Worm (Caenorhabditis elegans) whole organism, L4 larva: Measurements from ENCODE around the gene pals-33.

Source experiments
- D1046.2 ChIP-seq: fragments of 200-800 bp; sonication (Bioruptor generic); IDR thresholded peaks from 2 replicates; pipeline ENCODE4 v1.3.6; 2022; ENCODE audit warnings: missing genetic modification characterization, missing compliant biosample characterization
- F26F4.8 ChIP-seq: fragments of 200-800 bp; sonication (Bioruptor generic); conservative IDR thresholded peaks from 2 replicates; pipeline ENCODE4 v1.3.6; 2022; ENCODE audit warnings: missing genetic modification characterization, missing compliant biosample characterization
- F44E2.7 ChIP-seq: fragments of 200-800 bp; sonication (Bioruptor generic); IDR thresholded peaks from 2 replicates; pipeline ENCODE4 v2.1.2; 2022; ENCODE audit warnings: missing genetic modification characterization, missing compliant biosample characterization
- F49E8.2 ChIP-seq: sonication (generic microtip); optimal IDR thresholded peaks from 2 replicates; lab custom pipeline; 2016; ENCODE audit warnings: missing compliant biosample characterization, mild to moderate bottlenecking, missing genetic modification characterization, borderline replicate concordance
- R02D3.7 ChIP-seq: fragments of 150-350 bp; sonication (generic microtip); optimal IDR thresholded peaks from 3 replicates; lab custom pipeline; 2014; ENCODE audit warnings: missing biosample characterization, missing genetic modification characterization
- T26A8.4 ChIP-seq: fragments of 200-800 bp; sonication (Bioruptor generic); IDR thresholded peaks from 2 replicates; pipeline ENCODE4 v1.3.6; 2022; ENCODE audit warnings: missing genetic modification characterization, missing compliant biosample characterization
- Y48G9A.11 ChIP-seq: fragments of 200-800 bp; sonication (Bioruptor generic); IDR thresholded peaks from 2 replicates; pipeline ENCODE4 v1.3.6; 2022; ENCODE audit warnings: missing genetic modification reagents, missing genetic modification characterization, missing compliant biosample characterization
- Y75B8A.6 ChIP-seq: fragments of 200-800 bp; sonication (Bioruptor generic); IDR thresholded peaks from 2 replicates; pipeline ENCODE4 v1.3.6; 2022; ENCODE audit warnings: missing genetic modification reagents, missing genetic modification characterization, missing compliant biosample characterization
- aha-1 ChIP-seq: fragments of 150-350 bp; peaks from one replicate; lab custom pipeline; 2014; ENCODE audit warnings: missing biosample characterization, missing genetic modification characterization
- attf-4 ChIP-seq: sonication (generic microtip); optimal IDR thresholded peaks from 3 replicates; lab custom pipeline; 2017; ENCODE audit warnings: missing biosample characterization, missing genetic modification characterization
- ceh-20 ChIP-seq: fragments of 200-800 bp; sonication (Bioruptor generic); IDR thresholded peaks from 2 replicates; pipeline ENCODE4 v1.3.6; 2022; ENCODE audit warnings: missing genetic modification reagents, missing genetic modification characterization, missing compliant biosample characterization
- ceh-82 ChIP-seq: sonication (generic microtip); optimal IDR thresholded peaks from 2 replicates; lab custom pipeline; 2017; ENCODE audit warnings: missing biosample characterization, missing genetic modification characterization
- daf-12 ChIP-seq: fragments of 150-350 bp; optimal IDR thresholded peaks from 2 replicates; lab custom pipeline; 2014; ENCODE audit warnings: missing biosample characterization, missing genetic modification reagents, missing genetic modification characterization
- daf-16 ChIP-seq, 3 experiments: sonication (generic microtip); optimal IDR thresholded peaks; 2 replicates each; lab custom pipeline; 2016 to 2017; ENCODE audit warnings: missing genetic modification characterization in 3 of 3, missing genetic modification reagents in 3 of 3, mild to moderate bottlenecking in 2 of 3, missing compliant biosample characterization in 2 of 3, missing biosample characterization in 1 of 3, moderate library complexity in 1 of 3
- daf-8 ChIP-seq: fragments of 200-800 bp; sonication (Bioruptor generic); IDR thresholded peaks from 2 replicates; pipeline ENCODE4 v1.3.6; 2022; ENCODE audit warnings: missing genetic modification characterization, missing compliant biosample characterization
- dmd-6 ChIP-seq: fragments of 200-800 bp; sonication (Bioruptor generic); IDR thresholded peaks from 2 replicates; pipeline ENCODE4 v1.3.6; 2022; ENCODE audit warnings: missing genetic modification reagents, missing genetic modification characterization, missing compliant biosample characterization
- fos-1 ChIP-seq: fragments of 150-350 bp; optimal IDR thresholded peaks from 2 replicates; lab custom pipeline; 2014; ENCODE audit warnings: missing biosample characterization, missing genetic modification characterization
- hlh-11 ChIP-seq: fragments of 200-800 bp; sonication (Bioruptor generic); optimal IDR thresholded peaks from 2 replicates; lab custom pipeline; 2018; ENCODE audit warnings: mild to moderate bottlenecking, missing genetic modification characterization, missing compliant biosample characterization
- hlh-30 ChIP-seq: sonication (generic microtip); optimal IDR thresholded peaks from 2 replicates; lab custom pipeline; 2017; ENCODE audit warnings: antibody characterized with exemption, mild to moderate bottlenecking, missing genetic modification characterization, missing compliant biosample characterization; ENCODE audit not compliant: insufficient read depth
- lim-7 ChIP-seq: fragments of 200-800 bp; sonication (Bioruptor generic); IDR thresholded peaks from 2 replicates; pipeline ENCODE4 v1.3.6; 2022; ENCODE audit warnings: missing genetic modification characterization, missing compliant biosample characterization
- lin-29 ChIP-seq: fragments of 200-800 bp; sonication (Bioruptor generic); IDR thresholded peaks from 2 replicates; pipeline ENCODE4 v1.3.6; 2022; ENCODE audit warnings: missing genetic modification reagents, missing genetic modification characterization, missing compliant biosample characterization
- madf-5 ChIP-seq, 2 experiments: fragments of 200-800 bp; sonication (Bioruptor generic); IDR thresholded peaks; 2 replicates each; pipeline ENCODE4 v1.3.6; 2022; ENCODE audit warnings: missing compliant biosample characterization in 2 of 2, missing genetic modification characterization in 2 of 2
- madf-9 ChIP-seq: fragments of 200-800 bp; sonication (Bioruptor generic); conservative IDR thresholded peaks from 2 replicates; pipeline ENCODE4 v1.3.6; 2022; ENCODE audit warnings: missing genetic modification reagents, missing genetic modification characterization, missing compliant biosample characterization
- mdt-29 ChIP-seq: fragments of 200-800 bp; sonication (Bioruptor generic); IDR thresholded peaks from 2 replicates; pipeline ENCODE4 v1.3.6; 2022; ENCODE audit warnings: missing genetic modification reagents, missing genetic modification characterization, missing compliant biosample characterization
- mes-2 ChIP-seq: sonication (generic microtip); optimal IDR thresholded peaks from 2 replicates; lab custom pipeline; 2016; ENCODE audit warnings: missing genotype, mild to moderate bottlenecking, missing genetic modification characterization, missing compliant biosample characterization; ENCODE audit not compliant: poor library complexity, severe bottlenecking
- nhr-10 ChIP-seq: fragments of 150-350 bp; optimal IDR thresholded peaks from 2 replicates; lab custom pipeline; 2014; ENCODE audit warnings: missing biosample characterization, missing genetic modification characterization
- nhr-11 ChIP-seq: fragments of 150-350 bp; optimal IDR thresholded peaks from 2 replicates; lab custom pipeline; 2014; ENCODE audit warnings: missing biosample characterization, missing genetic modification characterization
- nhr-111 ChIP-seq: fragments of 200-800 bp; sonication (Bioruptor generic); optimal IDR thresholded peaks from 2 replicates; lab custom pipeline; 2018; ENCODE audit warnings: mild to moderate bottlenecking, missing genetic modification characterization, missing compliant biosample characterization
- nhr-48 ChIP-seq: sonication (generic microtip); optimal IDR thresholded peaks from 2 replicates; lab custom pipeline; 2016; ENCODE audit warnings: mild to moderate bottlenecking, missing genetic modification characterization, missing compliant biosample characterization
- nhr-76 ChIP-seq: fragments of 150-350 bp; optimal IDR thresholded peaks from 2 replicates; lab custom pipeline; 2014; ENCODE audit warnings: missing biosample characterization, missing genetic modification characterization
- nhr-77 ChIP-seq: fragments of 150-350 bp; optimal IDR thresholded peaks from 2 replicates; lab custom pipeline; 2014; ENCODE audit warnings: missing biosample characterization, missing genetic modification characterization
- pha-4 ChIP-seq, 2 experiments: fragments of 150-350 bp in 1 of 2; fragments of 200-800 bp in 1 of 2; sonication (Bioruptor generic) in 1 of 2; IDR thresholded peaks in 1 of 2; optimal IDR thresholded peaks in 1 of 2; 2 replicates each; pipeline versions ENCODE4 v1.3.6 to Lab custom; 2014 to 2022; ENCODE audit warnings: missing genetic modification characterization in 2 of 2, missing genetic modification reagents in 2 of 2, missing biosample characterization in 1 of 2, missing compliant biosample characterization in 1 of 2
- php-3 ChIP-seq: fragments of 200-800 bp; sonication (Bioruptor generic); IDR thresholded peaks from 2 replicates; pipeline ENCODE4 v1.3.6; 2022; ENCODE audit warnings: missing genetic modification reagents, missing genetic modification characterization, missing compliant biosample characterization
- pqm-1 ChIP-seq: sonication (generic microtip); optimal IDR thresholded peaks from 2 replicates; lab custom pipeline; 2017; ENCODE audit warnings: missing biosample characterization, missing genetic modification characterization
- skn-1 ChIP-seq: fragments of 150-350 bp; optimal IDR thresholded peaks from 2 replicates; lab custom pipeline; 2014; ENCODE audit warnings: missing biosample characterization, missing genetic modification characterization
- snpc-1.2 ChIP-seq: fragments of 200-800 bp; sonication (Bioruptor generic); IDR thresholded peaks from 2 replicates; pipeline ENCODE4 v1.3.6; 2022; ENCODE audit warnings: missing genetic modification reagents, missing genetic modification characterization, missing compliant biosample characterization
- spr-1 ChIP-seq: sonication (generic microtip); optimal IDR thresholded peaks from 2 replicates; lab custom pipeline; 2016; ENCODE audit warnings: mild to moderate bottlenecking, missing genetic modification characterization, missing compliant biosample characterization
- tra-1 ChIP-seq: fragments of 200-800 bp; sonication (Bioruptor generic); IDR thresholded peaks from 2 replicates; pipeline ENCODE4 v1.3.6; 2022; ENCODE audit warnings: missing genetic modification reagents, missing genetic modification characterization, missing compliant biosample characterization
- unc-62 ChIP-seq, 3 experiments: fragments of 150-350 bp in 1 of 3; sonication (generic microtip); optimal IDR thresholded peaks in 2 of 3; peaks in 1 of 3; 1 replicate in 1 of 3; 2 replicates in 2 of 3; lab custom pipeline; 2014 to 2017; ENCODE audit warnings: missing biosample characterization in 3 of 3, missing genetic modification characterization in 3 of 3, missing genetic modification reagents in 3 of 3, missing genotype in 1 of 3
- zag-1 ChIP-seq: fragments of 150-350 bp; optimal IDR thresholded peaks from 2 replicates; lab custom pipeline; 2014; ENCODE audit warnings: missing biosample characterization, missing genetic modification characterization
- zfp-2 ChIP-seq: sonication (generic microtip); optimal IDR thresholded peaks from 2 replicates; lab custom pipeline; 2016; ENCODE audit warnings: mild to moderate bottlenecking, missing genetic modification characterization, missing compliant biosample characterization
- zfp-3 ChIP-seq: fragments of 200-800 bp; sonication (Bioruptor generic); conservative IDR thresholded peaks from 2 replicates; pipeline ENCODE4 v1.3.6; 2022; ENCODE audit warnings: missing genetic modification reagents, missing genetic modification characterization, missing compliant biosample characterization
- ztf-11 ChIP-seq: fragments of 150-350 bp; optimal IDR thresholded peaks from 2 replicates; lab custom pipeline; 2014; ENCODE audit warnings: missing biosample characterization, missing genetic modification characterization

The pals-33 gene

ce11 chrV:3677212-3677611 is 4.0 kb downstream of the pals-33 start:
- TF ChIP-seq nhr-11 (tag; lab: Kevin White, UChicago) (peak; percentile 16), F49E8.2 (tag; lab: Kevin White, UChicago) (no peak), dmd-6 (GFP tag; lab: Robert Waterston, UW) (no peak), nhr-10 (tag; lab: Kevin White, UChicago) (no peak), hlh-11 (tag; lab: Kevin White, UChicago) (peak; percentile 41), hlh-30 (peak; percentile 45)

DNA sequence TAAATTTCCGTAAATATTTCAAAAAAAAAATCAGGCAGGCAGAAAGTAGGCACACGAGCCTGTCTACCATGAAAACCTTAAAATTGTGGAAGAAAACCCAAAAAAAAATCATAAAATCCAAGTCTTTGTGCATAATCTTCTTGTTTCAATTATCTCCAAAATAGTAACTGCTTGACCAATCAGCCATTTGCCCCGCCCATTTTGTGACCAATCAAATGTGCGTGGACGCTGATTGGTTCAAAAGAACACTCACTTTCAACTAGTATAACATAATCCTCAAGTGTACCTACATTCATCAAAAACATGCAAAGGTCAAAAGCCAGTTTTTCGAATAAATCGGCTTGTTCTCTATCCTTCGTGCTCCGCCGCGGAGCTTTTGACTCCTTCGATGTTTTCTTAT is 5.3 kb downstream of the pals-33 start:
- TF ChIP-seq skn-1 (tag; lab: Kevin White, UChicago) (no peak), D1046.2 (GFP tag; lab: Robert Waterston, UW) (no peak), mdt-29 (GFP tag; lab: Robert Waterston, UW) (no peak), unc-62 (GFP tag; optimal IDR thresholded peaks at IDR 0.05 in 1 of 2; lab: Kevin White, UChicago) (peak in 1 of 2 experiments; percentile 71), unc-62 (tag; optimal IDR thresholded peaks at IDR 0.05; lab: Kevin White, UChicago) (no peak), aha-1 (tag; lab: Kevin White, UChicago) (peak; percentile 51)

DNA sequence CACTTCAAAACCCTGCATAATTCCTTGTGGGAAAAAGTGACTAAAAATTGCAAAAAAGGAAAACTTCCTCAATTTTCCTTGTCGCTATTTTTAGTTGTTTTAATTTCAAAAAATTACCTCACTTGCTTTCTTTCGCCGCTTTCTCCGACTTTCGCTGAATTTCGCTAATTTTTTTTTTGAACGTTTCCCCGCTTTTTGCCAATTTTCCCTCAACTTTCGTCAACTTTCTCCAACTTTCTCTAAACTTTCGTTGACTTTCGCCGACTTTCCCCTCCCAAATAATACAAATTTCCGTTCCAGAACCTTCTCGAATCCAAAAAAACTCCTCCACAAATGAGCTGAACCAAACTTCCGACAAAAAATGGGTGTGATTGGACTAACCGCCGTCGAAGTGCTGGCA is 9.4 kb downstream of the pals-33 start, which contains the start of gene W08A12.3:
TSS of gene W08A12.3 (plus strand) at position 301 of the 400 bp plus-strand sequence.
- no peak for TF ChIP-seq zag-1
- no peak for TF ChIP-seq ztf-11 (tag; lab: Kevin White, UChicago)
- TF ChIP-seq daf-16 (GFP tag; optimal IDR thresholded peaks at IDR 0.05; lab: Kevin White, UChicago): no peak
- TF ChIP-seq daf-16 (tag; optimal IDR thresholded peaks at IDR 0.05; lab: Kevin White, UChicago): no peak
- no peak for TF ChIP-seq ceh-82 (tag; lab: Kevin White, UChicago)

ce11 chrV:3685790-3686208 is 12.6 kb downstream of the pals-33 start, which contains the start of gene W08A12.2:
TSS of gene W08A12.2 (minus strand) at chrV:3685892.
- TF ChIP-seq mes-2 (tag; lab: Kevin White, UChicago): no peak
- no peak for TF ChIP-seq ceh-20 (GFP tag; lab: Robert Waterston, UW)
- TF ChIP-seq Y48G9A.11: peak; percentile 56
- TF ChIP-seq lim-7 (GFP tag; lab: Robert Waterston, UW): peak; percentile 89
- no peak for TF ChIP-seq lin-29 (GFP tag; lab: Robert Waterston, UW)
- TF ChIP-seq madf-5 (GFP tag; IDR thresholded peaks at IDR 0.05; lab: Robert Waterston, UW): peak in 1 of 2 experiments; percentile 72; a peak in 1 of 4 replicates
- peak; percentile 62; the same call in 1 of the 2 replicates for TF ChIP-seq D1046.2 (GFP tag; lab: Robert Waterston, UW)
- TF ChIP-seq madf-9 (GFP tag; lab: Robert Waterston, UW): no peak; the same call in 1 of the 2 replicates
- TF ChIP-seq pha-4 (GFP tag; IDR thresholded peaks at IDR 0.05; lab: Robert Waterston, UW): peak; percentile 83; the same call in 1 of the 2 replicates
- TF ChIP-seq pha-4 (tag; optimal IDR thresholded peaks at IDR 0.05; lab: Kevin White, UChicago): no peak
- TF ChIP-seq T26A8.4: no peak
- TF ChIP-seq hlh-30: peak; percentile 77
- peak; percentile 76 for TF ChIP-seq tra-1 (GFP tag; lab: Robert Waterston, UW)
- TF ChIP-seq spr-1 (tag; lab: Kevin White, UChicago): no peak
- peak; percentile 8 for TF ChIP-seq nhr-111
- TF ChIP-seq F26F4.8 (GFP tag; lab: Robert Waterston, UW): peak; percentile 82
- peak in 1 of 2 experiments; percentile 34 for TF ChIP-seq unc-62 (GFP tag; optimal IDR thresholded peaks at IDR 0.05 in 1 of 2; lab: Kevin White, UChicago)
- no peak for TF ChIP-seq unc-62 (tag; optimal IDR thresholded peaks at IDR 0.05; lab: Kevin White, UChicago)
- TF ChIP-seq skn-1 (tag; lab: Kevin White, UChicago): no peak
- TF ChIP-seq pqm-1: no peak
- TF ChIP-seq mdt-29 (GFP tag; lab: Robert Waterston, UW): peak; percentile 40; the same call in 1 of the 2 replicates
- peak; percentile 36 for TF ChIP-seq zfp-3
- TF ChIP-seq zfp-2 (tag; lab: Kevin White, UChicago): no peak
- no peak for TF ChIP-seq F44E2.7 (GFP tag; lab: Robert Waterston, UW)
- TF ChIP-seq snpc-1.2 (GFP tag; lab: Robert Waterston, UW): 0 out of 2 replicates have a peak, but pooled peaks have one; percentile 39
- 0 out of 2 replicates have a peak, but pooled peaks have one; percentile 34 for TF ChIP-seq php-3 (GFP tag; lab: Robert Waterston, UW)
- TF ChIP-seq ztf-11 (tag; lab: Kevin White, UChicago): no peak
- TF ChIP-seq daf-8 (GFP tag; lab: Robert Waterston, UW): no peak
- no peak for TF ChIP-seq attf-4 (tag; lab: Kevin White, UChicago)
- 0 out of 2 replicates have a peak, but pooled peaks have one; percentile 60 for TF ChIP-seq Y75B8A.6 (GFP tag; lab: Robert Waterston, UW)
- no peak for TF ChIP-seq nhr-76 (tag; lab: Kevin White, UChicago)
- no peak for TF ChIP-seq daf-12 (tag; lab: Kevin White, UChicago)
- no peak for TF ChIP-seq nhr-77
- TF ChIP-seq R02D3.7 (tag; lab: Kevin White, UChicago): no peak
- no peak for TF ChIP-seq fos-1 (tag; lab: Kevin White, UChicago)
- TF ChIP-seq nhr-48 (tag; lab: Kevin White, UChicago): no peak
